Fruit fly (Drosophila melanogaster) whole organism, embryonic: Measurements from ENCODE around the gene CG10993.

Source experiments
- Atf3 ChIP-seq: fragments of 200-800 bp; sonication (Bioruptor generic); optimal IDR thresholded peaks from 3 replicates; lab custom pipeline; 2016; ENCODE audit warnings: missing biosample characterization, missing genetic modification characterization
- CG10431 ChIP-seq: fragments of 200-800 bp; sonication (Bioruptor generic); optimal IDR thresholded peaks from 3 replicates; lab custom pipeline; 2018; ENCODE audit warnings: missing biosample characterization, mild to moderate bottlenecking, missing genetic modification characterization
- CG11247 ChIP-seq: fragments of 200-800 bp; sonication (Bioruptor generic); IDR thresholded peaks from 2 replicates; pipeline ENCODE4 v1.3.6; 2022; ENCODE audit warnings: missing biosample characterization, missing genetic modification characterization
- CG12391 ChIP-seq: fragments of 200-800 bp; sonication (Bioruptor generic); optimal IDR thresholded peaks from 3 replicates; lab custom pipeline; 2018; ENCODE audit warnings: missing biosample characterization, mild to moderate bottlenecking, missing genetic modification characterization, moderate library complexity
- CG13287 ChIP-seq: fragments of 200-800 bp; sonication (Bioruptor generic); IDR thresholded peaks from 2 replicates; pipeline ENCODE4 v1.3.6; 2022; ENCODE audit warnings: missing biosample characterization, missing genetic modification characterization; ENCODE audit not compliant: partially characterized antibody
- CG13424 ChIP-seq: fragments of 200-800 bp; sonication (Bioruptor generic); optimal IDR thresholded peaks from 2 replicates; lab custom pipeline; 2019; ENCODE audit warnings: missing biosample characterization, mild to moderate bottlenecking, missing genetic modification characterization, moderate library complexity
- CG13624 ChIP-seq: fragments of 200-800 bp; sonication (Bioruptor generic); optimal IDR thresholded peaks from 2 replicates; lab custom pipeline; 2016; ENCODE audit warnings: missing biosample characterization, missing genetic modification characterization
- CG15514 ChIP-seq: fragments of 200-800 bp; sonication (Bioruptor generic); optimal IDR thresholded peaks from 3 replicates; lab custom pipeline; 2017; ENCODE audit warnings: missing biosample characterization, missing genetic modification characterization, mild to moderate bottlenecking, moderate library complexity, missing genetic modification reagents
- CG17359 ChIP-seq: fragments of 200-800 bp; sonication (Bioruptor generic); optimal IDR thresholded peaks from 3 replicates; lab custom pipeline; 2018; ENCODE audit warnings: missing biosample characterization, mild to moderate bottlenecking, missing genetic modification characterization, moderate library complexity
- CG17361 ChIP-seq: fragments of 200-800 bp; sonication (Bioruptor generic); IDR thresholded peaks from 3 replicates; pipeline ENCODE4 v1.3.6; 2022; ENCODE audit warnings: missing biosample characterization, missing genetic modification characterization
- CG2202 ChIP-seq: fragments of 200-800 bp; sonication (Bioruptor generic); optimal IDR thresholded peaks from 2 replicates; lab custom pipeline; 2018; ENCODE audit warnings: missing biosample characterization, mild to moderate bottlenecking, missing genetic modification characterization
- CG31365 ChIP-seq: fragments of 200-800 bp; sonication (Bioruptor generic); optimal IDR thresholded peaks from 2 replicates; lab custom pipeline; 2018; ENCODE audit warnings: missing biosample characterization, mild to moderate bottlenecking, missing genetic modification characterization
- CG4617 ChIP-seq: fragments of 200-800 bp; sonication (Bioruptor generic); optimal IDR thresholded peaks from 3 replicates; lab custom pipeline; 2016; ENCODE audit warnings: missing biosample characterization, missing genetic modification characterization, borderline replicate concordance
- CG6683 ChIP-seq: fragments of 200-800 bp; sonication (Bioruptor generic); optimal IDR thresholded peaks from 2 replicates; lab custom pipeline; 2017; ENCODE audit warnings: missing biosample characterization, mild to moderate bottlenecking, missing genetic modification characterization, missing genetic modification reagents
- CG7928 ChIP-seq: fragments of 200-800 bp; sonication (Bioruptor generic); optimal IDR thresholded peaks from 2 replicates; lab custom pipeline; 2017; ENCODE audit warnings: missing biosample characterization, mild to moderate bottlenecking, missing genetic modification characterization
- CG8089 ChIP-seq: fragments of 200-800 bp; sonication (Bioruptor generic); optimal IDR thresholded peaks from 3 replicates; lab custom pipeline; 2016; ENCODE audit warnings: missing biosample characterization, missing genetic modification characterization
- CG8359 ChIP-seq: fragments of 200-800 bp; sonication (Bioruptor generic); optimal IDR thresholded peaks from 2 replicates; lab custom pipeline; 2017; ENCODE audit warnings: missing biosample characterization, mild to moderate bottlenecking, missing genetic modification characterization, borderline replicate concordance
- Ets65A ChIP-seq: fragments of 200-800 bp; sonication (Bioruptor generic); peaks from one replicate; lab custom pipeline; 2016; ENCODE audit warnings: missing biosample characterization, missing genetic modification characterization
- HHEX ChIP-seq: fragments of 200-800 bp; sonication (Bioruptor generic); optimal IDR thresholded peaks from 3 replicates; lab custom pipeline; 2017; ENCODE audit warnings: missing biosample characterization, mild to moderate bottlenecking, missing genetic modification characterization, missing genetic modification reagents
- Ptx1 ChIP-seq: fragments of 200-800 bp; sonication (Bioruptor generic); IDR thresholded peaks from 2 replicates; pipeline ENCODE4 v1.3.6; 2022; ENCODE audit warnings: missing biosample characterization, missing genetic modification characterization
- Rfx ChIP-seq: fragments of 200-800 bp; sonication (Bioruptor generic); IDR thresholded peaks from 2 replicates; pipeline ENCODE4 v1.3.6; 2022; ENCODE audit warnings: missing biosample characterization, missing genetic modification characterization
- Scr ChIP-seq: fragments of 200-800 bp; sonication (Bioruptor generic); IDR thresholded peaks from 2 replicates; pipeline ENCODE4 v1.3.6; 2022; ENCODE audit warnings: missing biosample characterization, missing genetic modification characterization; ENCODE audit not compliant: partially characterized antibody
- ase ChIP-seq: fragments of 200-800 bp; sonication (Bioruptor generic); IDR thresholded peaks from 3 replicates; pipeline ENCODE4 v1.3.6; 2022; ENCODE audit warnings: missing biosample characterization, missing genetic modification characterization
- bowl ChIP-seq: fragments of 200-800 bp; sonication (Bioruptor generic); IDR thresholded peaks from 2 replicates; pipeline ENCODE4 v1.3.6; 2022; ENCODE audit warnings: missing biosample characterization, missing genetic modification characterization
- corto ChIP-seq: fragments of 200-800 bp; sonication (Bioruptor generic); optimal IDR thresholded peaks from 2 replicates; lab custom pipeline; 2016; ENCODE audit warnings: missing biosample characterization, mild to moderate bottlenecking, missing genetic modification characterization, moderate library complexity
- fd3F ChIP-seq: fragments of 200-800 bp; sonication (Bioruptor generic); optimal IDR thresholded peaks from 2 replicates; lab custom pipeline; 2018; ENCODE audit warnings: missing biosample characterization, mild to moderate bottlenecking, missing genetic modification characterization, moderate library complexity
- fu2 ChIP-seq: fragments of 200-800 bp; sonication (Bioruptor generic); optimal IDR thresholded peaks from 2 replicates; lab custom pipeline; 2016; ENCODE audit warnings: missing biosample characterization, missing genetic modification characterization
- gce ChIP-seq: fragments of 200-800 bp; sonication (Bioruptor generic); IDR thresholded peaks from 3 replicates; pipeline ENCODE4 v1.3.6; 2022; ENCODE audit warnings: missing biosample characterization, missing genetic modification characterization
- gfzf ChIP-seq: fragments of 200-800 bp; sonication (Bioruptor generic); optimal IDR thresholded peaks from 2 replicates; lab custom pipeline; 2016; ENCODE audit warnings: missing biosample characterization, mild to moderate bottlenecking, missing genetic modification characterization, moderate library complexity
- gt ChIP-seq: fragments of 200-800 bp; sonication (Bioruptor generic); IDR thresholded peaks from 2 replicates; pipeline ENCODE4 v1.3.6; 2022; ENCODE audit warnings: missing biosample characterization, missing genetic modification characterization
- h ChIP-seq: fragments of >200 bp; optimal IDR thresholded peaks from 2 replicates; lab custom pipeline; 2017
- hb ChIP-seq: fragments of 200-800 bp; sonication (Bioruptor generic); IDR thresholded peaks from 3 replicates; pipeline ENCODE4 v1.3.6; 2022; ENCODE audit warnings: missing biosample characterization, missing genetic modification characterization; ENCODE audit not compliant: partially characterized antibody
- knrl ChIP-seq: fragments of 200-800 bp; sonication (Bioruptor generic); IDR thresholded peaks from 3 replicates; pipeline ENCODE4 v1.3.6; 2022; ENCODE audit warnings: missing biosample characterization, missing genetic modification characterization; ENCODE audit not compliant: partially characterized antibody
- lab ChIP-seq: fragments of 200-800 bp; sonication (Bioruptor generic); optimal IDR thresholded peaks from 3 replicates; lab custom pipeline; 2017; ENCODE audit warnings: missing biosample characterization, missing genetic modification characterization, mild to moderate bottlenecking, moderate library complexity, missing genetic modification reagents
- pho ChIP-seq: fragments of 200-800 bp; sonication (Bioruptor generic); optimal IDR thresholded peaks from 2 replicates; lab custom pipeline; 2016; ENCODE audit warnings: missing biosample characterization, missing genetic modification characterization
- ranshi ChIP-seq: fragments of 200-800 bp; sonication (Bioruptor generic); IDR thresholded peaks from 2 replicates; pipeline ENCODE4 v1.3.6; 2022; ENCODE audit warnings: missing biosample characterization, missing genetic modification characterization
- sc ChIP-seq, 3 experiments: fragments of >200 bp in 2 of 3; fragments of 200-800 bp in 1 of 3; sonication (Bioruptor generic) in 1 of 3; optimal IDR thresholded peaks; 2 replicates in 2 of 3; 3 replicates in 1 of 3; lab custom pipeline; 2017; ENCODE audit warnings: mild to moderate bottlenecking in 1 of 3, missing biosample characterization in 1 of 3, missing genetic modification characterization in 1 of 3, missing genetic modification reagents in 1 of 3
- slou ChIP-seq: fragments of 200-800 bp; sonication (Bioruptor generic); optimal IDR thresholded peaks from 3 replicates; lab custom pipeline; 2016; ENCODE audit warnings: missing biosample characterization, missing genetic modification characterization
- sqz ChIP-seq: fragments of 200-800 bp; sonication (Bioruptor generic); optimal IDR thresholded peaks from 3 replicates; lab custom pipeline; 2018; ENCODE audit warnings: missing biosample characterization, mild to moderate bottlenecking, missing genetic modification characterization
- ssp ChIP-seq: fragments of 200-800 bp; sonication (Bioruptor generic); IDR thresholded peaks from 2 replicates; pipeline ENCODE4 v1.3.6; 2022; ENCODE audit warnings: missing biosample characterization, missing genetic modification characterization
- stc ChIP-seq: fragments of 200-800 bp; sonication (Bioruptor generic); IDR thresholded peaks from 2 replicates; pipeline ENCODE4 v1.3.6; 2022; ENCODE audit warnings: missing biosample characterization, missing genetic modification characterization
- sug ChIP-seq: fragments of 200-800 bp; optimal IDR thresholded peaks from 2 replicates; lab custom pipeline; 2019; ENCODE audit warnings: missing biosample characterization, mild to moderate bottlenecking, missing genetic modification characterization, moderate library complexity
- tap ChIP-seq: fragments of 200-800 bp; optimal IDR thresholded peaks from 3 replicates; lab custom pipeline; 2019; ENCODE audit warnings: missing biosample characterization, mild to moderate bottlenecking, missing genetic modification characterization, moderate library complexity
- tll ChIP-seq, 2 experiments: fragments of 200-800 bp in 1 of 2; fragments of >200 bp in 1 of 2; sonication (Bioruptor generic) in 1 of 2; optimal IDR thresholded peaks; 2 replicates each; lab custom pipeline; 2017 to 2019; ENCODE audit warnings: missing biosample characterization in 2 of 2, missing genetic modification characterization in 2 of 2, mild to moderate bottlenecking in 1 of 2, moderate library complexity in 1 of 2
- tna ChIP-seq: fragments of 200-800 bp; sonication (Bioruptor generic); IDR thresholded peaks from 2 replicates; pipeline ENCODE4 v1.3.6; 2022; ENCODE audit warnings: missing biosample characterization, missing genetic modification characterization; ENCODE audit not compliant: partially characterized antibody
- trh ChIP-seq: fragments of 200-800 bp; sonication (Bioruptor generic); optimal IDR thresholded peaks from 2 replicates; lab custom pipeline; 2016; ENCODE audit warnings: missing biosample characterization, missing genetic modification characterization
- unc-4 ChIP-seq: fragments of 200-800 bp; sonication (Bioruptor generic); IDR thresholded peaks from 2 replicates; pipeline ENCODE4 v1.3.6; 2022; ENCODE audit warnings: missing biosample characterization, missing genetic modification characterization; ENCODE audit not compliant: partially characterized antibody
- vvl ChIP-seq: fragments of 200-800 bp; sonication (Bioruptor generic); IDR thresholded peaks from 2 replicates; pipeline ENCODE4 v1.3.6; 2022; ENCODE audit warnings: missing biosample characterization, missing genetic modification characterization
- zf30C ChIP-seq: fragments of 200-800 bp; sonication (Bioruptor generic); optimal IDR thresholded peaks from 3 replicates; lab custom pipeline; 2018; ENCODE audit warnings: missing biosample characterization, mild to moderate bottlenecking, missing genetic modification characterization

Gene CG10993

DNA sequence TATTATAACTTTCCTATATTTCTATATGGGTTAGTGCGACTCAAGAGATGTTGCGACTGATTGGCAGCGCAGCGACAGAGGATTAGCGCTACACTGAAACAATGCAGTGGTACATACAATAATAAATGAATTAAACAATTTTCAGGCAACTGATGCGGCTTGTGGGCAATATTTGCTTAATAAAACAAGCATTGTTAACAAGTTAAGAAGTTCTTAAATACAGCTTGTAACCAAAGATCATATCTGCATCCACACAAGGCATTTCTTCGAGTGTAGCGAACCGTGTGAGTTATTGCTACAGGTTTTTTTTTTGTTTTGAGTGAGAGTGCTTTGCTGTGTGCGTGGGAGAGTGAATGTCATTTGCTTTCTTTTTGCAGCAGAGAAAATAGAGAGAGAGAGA lies 48.0 kb upstream of the CG10993 start (continued):
- TF ChIP-seq corto (GFP tag; lab: Kevin White, UChicago) (peak; percentile 77), CG17359 (tag; lab: Kevin White, UChicago) (peak; percentile 84), CG31365 (tag; lab: Kevin White, UChicago) (peak; percentile 24), CG12391 (tag; lab: Kevin White, UChicago) (peak; percentile 78), sc (optimal IDR thresholded peaks at IDR 0.05; lab: Kevin White, UChicago) (no peak), sc (GFP tag; optimal IDR thresholded peaks at IDR 0.05; lab: Kevin White, UChicago) (peak; percentile 59), CG11247 (GFP tag; lab: Robert Waterston, UW) (peak; percentile 45; the same call in 1 of the 2 replicates), Rfx (GFP tag; lab: Robert Waterston, UW) (peak; percentile 77), CG15514 (GFP tag; lab: Kevin White, UChicago) (peak; percentile 50), zf30C (GFP tag; lab: Kevin White, UChicago) (peak; percentile 60), tll (GFP tag; optimal IDR thresholded peaks at IDR 0.05; lab: Kevin White, UChicago) (no peak), trh (GFP tag; lab: Kevin White, UChicago) (peak; percentile 21), knrl (GFP tag; lab: Robert Waterston, UW) (no peak), CG10431 (no peak), Ets65A (GFP tag; lab: Kevin White, UChicago) (peak; percentile 97), bowl (GFP tag; lab: Robert Waterston, UW) (0 out of 2 replicates have a peak, but pooled peaks have one; percentile 23), vvl (GFP tag; lab: Robert Waterston, UW) (peak; percentile 91), fd3F (GFP tag; lab: Kevin White, UChicago) (peak; percentile 13), unc-4 (no peak), ssp (GFP tag; lab: Robert Waterston, UW) (peak; percentile 65), lab (peak; percentile 80), gfzf (GFP tag; lab: Kevin White, UChicago) (no peak), hb (GFP tag; lab: Robert Waterston, UW) (no peak), CG13424 (tag; lab: Kevin White, UChicago) (peak; percentile 69), tap (tag; lab: Kevin White, UChicago) (peak; percentile 30), CG8359 (GFP tag; lab: Kevin White, UChicago) (peak; percentile 1), Ptx1 (GFP tag; lab: Robert Waterston, UW) (peak; percentile 84), fu2 (GFP tag; lab: Kevin White, UChicago) (peak; percentile 64), Scr (no peak), sug (no peak), ase (GFP tag; lab: Robert Waterston, UW) (peak; percentile 73), CG2202 (peak; percentile 17), gce (peak; percentile 69; the same call in 2 of the 3 replicates), Atf3 (peak; percentile 48), CG8089 (GFP tag; lab: Kevin White, UChicago) (peak; percentile 63), ranshi (peak; percentile 60; the same call in 1 of the 2 replicates), gt (GFP tag; lab: Robert Waterston, UW) (no peak), CG4617 (GFP tag; lab: Kevin White, UChicago) (peak; percentile 17), CG17361 (GFP tag; lab: Robert Waterston, UW) (peak; percentile 64), HHEX (peak; percentile 76), pho (GFP tag; lab: Kevin White, UChicago) (peak; percentile 65), CG13287 (GFP tag; lab: Robert Waterston, UW) (no peak), h (lab: Kevin White, UChicago) (no peak), CG13624 (GFP tag; lab: Kevin White, UChicago) (peak; percentile 58), CG7928 (peak; percentile 17), stc (peak; percentile 73), sqz (peak; percentile 33), CG6683 (GFP tag; lab: Kevin White, UChicago) (peak; percentile 1), slou (GFP tag; lab: Kevin White, UChicago) (peak; percentile 36), tna (no peak)
